Fruit fly (Drosophila melanogaster): ENCODE measurements around the gene Hn.

DNA sequence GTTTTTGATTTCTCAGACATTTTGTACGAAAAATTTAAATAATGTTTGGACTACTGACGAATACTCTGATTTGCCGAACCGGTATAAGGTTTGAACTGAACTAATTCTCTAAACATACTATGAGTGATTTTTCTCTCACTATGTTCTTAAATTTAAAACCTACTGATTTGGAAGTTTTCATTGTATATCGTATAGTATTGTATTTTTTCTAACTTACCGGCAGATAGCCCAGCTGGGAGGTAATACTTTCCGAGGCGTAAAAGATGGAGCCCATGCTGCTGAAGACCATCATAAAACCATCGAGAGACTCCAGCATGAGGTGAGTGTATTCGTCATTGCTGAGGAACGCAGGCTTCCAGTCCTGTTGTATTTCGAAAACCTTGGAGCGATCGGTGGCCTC, 8.0 kb downstream of the Hn start, which contains the start of gene CG32371:
- TF ChIP-seq EcR (GFP tag; optimal IDR thresholded peaks at IDR 0.05) (no peak), rn (GFP tag; IDR thresholded peaks at IDR 0.05) (no peak), CG10348 (GFP tag; IDR thresholded peaks at IDR 0.05) (no peak), CG34367 (tag; optimal IDR thresholded peaks at IDR 0.05) (no peak)
